Fruit fly (Drosophila melanogaster): ENCODE measurements around the gene Nmdar2.

Nmdar2 gene

DNA sequence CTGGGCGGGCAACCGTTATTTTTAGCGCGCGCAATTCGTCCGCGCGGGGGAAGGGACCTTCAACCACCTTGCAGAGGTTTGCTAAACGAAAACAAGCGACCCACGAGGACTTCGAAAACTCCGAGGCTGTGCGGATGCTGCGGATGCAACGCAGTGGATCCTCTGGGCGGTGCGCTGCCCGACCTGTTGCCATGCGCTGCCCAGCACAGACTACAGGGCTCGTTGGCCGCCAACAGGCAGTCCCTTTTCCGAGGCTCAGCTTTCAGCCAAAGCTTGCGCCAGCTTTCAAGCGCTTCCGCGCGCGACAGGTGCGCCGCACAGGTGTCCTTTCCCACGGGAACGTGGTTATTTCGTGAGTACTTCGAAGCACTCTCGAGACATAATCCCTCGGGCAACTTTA is 31.2 kb downstream of the Nmdar2 start:
- TF ChIP-seq CG8478 (optimal IDR thresholded peaks at IDR 0.05) (no peak), Dll (optimal IDR thresholded peaks at IDR 0.05) (no peak), usp (GFP tag; optimal IDR thresholded peaks at IDR 0.05) (no peak), pan (optimal IDR thresholded peaks at IDR 0.05) (no peak), psq (optimal IDR thresholded peaks at IDR 0.05) (no peak), EcR (GFP tag; optimal IDR thresholded peaks at IDR 0.05) (no peak)

DNA sequence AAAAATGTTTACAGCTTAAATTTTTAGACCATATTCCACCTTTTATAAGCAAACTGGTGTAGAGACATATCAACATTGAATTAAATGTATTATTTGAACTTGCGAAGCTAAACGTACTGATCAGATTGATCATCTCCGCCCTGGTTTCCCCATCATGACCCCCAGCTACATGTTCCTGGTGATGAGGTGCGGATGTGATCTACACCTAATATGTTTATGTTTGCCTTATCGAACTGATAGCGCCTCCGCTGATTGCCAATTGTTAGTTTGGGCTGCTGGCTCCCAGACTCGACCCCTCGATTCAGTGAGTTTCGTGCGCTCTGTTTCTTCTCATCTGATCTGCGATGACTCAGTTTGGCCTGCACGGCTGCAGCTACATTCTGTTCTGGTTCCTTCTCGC is 35.4 kb downstream of the Nmdar2 start, which contains the start of gene CG14780:
Gene CG14780, plus strand, starts transcription at position 301 of the 400 bp plus-strand sequence.
- TF ChIP-seq CG8478 (optimal IDR thresholded peaks at IDR 0.05) (no peak), EcR (GFP tag; optimal IDR thresholded peaks at IDR 0.05) (no peak), usp (GFP tag; optimal IDR thresholded peaks at IDR 0.05) (no peak), psq (optimal IDR thresholded peaks at IDR 0.05) (no peak), pan (optimal IDR thresholded peaks at IDR 0.05) (no peak), Dll (optimal IDR thresholded peaks at IDR 0.05) (no peak)

- TF ChIP-seq EcR (GFP tag; optimal IDR thresholded peaks at IDR 0.05) (no peak), psq (optimal IDR thresholded peaks at IDR 0.05) (no peak), usp (GFP tag; optimal IDR thresholded peaks at IDR 0.05) (no peak), pan (optimal IDR thresholded peaks at IDR 0.05) (no peak), CG8478 (optimal IDR thresholded peaks at IDR 0.05) (no peak), Dll (optimal IDR thresholded peaks at IDR 0.05) (no peak)
Measured at dm6 chrX:1470562-1470961, 37.0 kb downstream of the Nmdar2 start, which contains the start of gene pck. pck (plus strand) TSS chrX:1470666.

DNA sequence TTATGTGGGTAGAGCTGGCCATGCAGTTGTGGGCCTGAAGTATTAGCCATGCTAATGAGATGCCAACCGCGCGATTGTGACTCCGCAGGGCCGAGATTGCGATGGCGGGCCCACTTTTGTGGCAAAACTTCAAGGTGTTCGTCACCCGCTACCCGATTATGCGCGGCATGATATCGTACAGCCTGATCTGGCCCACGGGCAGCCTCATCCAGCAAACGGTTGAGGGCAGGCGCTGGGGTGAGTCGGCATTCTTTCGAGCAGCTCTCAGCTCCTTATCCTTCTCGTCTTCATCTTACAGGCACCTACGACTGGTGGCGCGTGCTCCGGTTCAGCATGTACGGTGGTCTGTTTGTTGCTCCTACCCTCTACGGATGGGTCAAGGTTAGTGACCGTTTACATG is 37.9 kb downstream of the Nmdar2 start, which contains the start of gene CG32808:
Gene CG32808, minus strand, starts transcription at position 101 of the 400 bp plus-strand sequence.
- TF ChIP-seq EcR (GFP tag; optimal IDR thresholded peaks at IDR 0.05), result no peak
- no peak for TF ChIP-seq Dll (optimal IDR thresholded peaks at IDR 0.05)
- no peak for TF ChIP-seq usp (GFP tag; optimal IDR thresholded peaks at IDR 0.05)
- TF ChIP-seq psq (optimal IDR thresholded peaks at IDR 0.05), result no peak
- no peak for TF ChIP-seq pan (optimal IDR thresholded peaks at IDR 0.05)
- TF ChIP-seq CG8478 (optimal IDR thresholded peaks at IDR 0.05), result no peak

dm6 chrX:1467382-1467592 is 40.3 kb downstream of the Nmdar2 start, which contains the start of gene CG14778:
CG14778 (plus strand) TSS chrX:1467493.
- TF ChIP-seq pan (optimal IDR thresholded peaks at IDR 0.05) (no peak), CG8478 (optimal IDR thresholded peaks at IDR 0.05) (no peak), Dll (optimal IDR thresholded peaks at IDR 0.05) (no peak), EcR (GFP tag; optimal IDR thresholded peaks at IDR 0.05) (no peak), usp (GFP tag; optimal IDR thresholded peaks at IDR 0.05) (no peak), psq (optimal IDR thresholded peaks at IDR 0.05) (no peak)

- TF ChIP-seq psq (optimal IDR thresholded peaks at IDR 0.05), result no peak
- peak; percentile 53 for TF ChIP-seq Dll (optimal IDR thresholded peaks at IDR 0.05)
- TF ChIP-seq EcR (GFP tag; optimal IDR thresholded peaks at IDR 0.05), result no peak
- TF ChIP-seq pan (optimal IDR thresholded peaks at IDR 0.05), result no peak
- no peak for TF ChIP-seq CG8478 (optimal IDR thresholded peaks at IDR 0.05)
- no peak for TF ChIP-seq usp (GFP tag; optimal IDR thresholded peaks at IDR 0.05)
Measured at dm6 chrX:1466505-1467381, 40.9 kb downstream of the Nmdar2 start.

DNA sequence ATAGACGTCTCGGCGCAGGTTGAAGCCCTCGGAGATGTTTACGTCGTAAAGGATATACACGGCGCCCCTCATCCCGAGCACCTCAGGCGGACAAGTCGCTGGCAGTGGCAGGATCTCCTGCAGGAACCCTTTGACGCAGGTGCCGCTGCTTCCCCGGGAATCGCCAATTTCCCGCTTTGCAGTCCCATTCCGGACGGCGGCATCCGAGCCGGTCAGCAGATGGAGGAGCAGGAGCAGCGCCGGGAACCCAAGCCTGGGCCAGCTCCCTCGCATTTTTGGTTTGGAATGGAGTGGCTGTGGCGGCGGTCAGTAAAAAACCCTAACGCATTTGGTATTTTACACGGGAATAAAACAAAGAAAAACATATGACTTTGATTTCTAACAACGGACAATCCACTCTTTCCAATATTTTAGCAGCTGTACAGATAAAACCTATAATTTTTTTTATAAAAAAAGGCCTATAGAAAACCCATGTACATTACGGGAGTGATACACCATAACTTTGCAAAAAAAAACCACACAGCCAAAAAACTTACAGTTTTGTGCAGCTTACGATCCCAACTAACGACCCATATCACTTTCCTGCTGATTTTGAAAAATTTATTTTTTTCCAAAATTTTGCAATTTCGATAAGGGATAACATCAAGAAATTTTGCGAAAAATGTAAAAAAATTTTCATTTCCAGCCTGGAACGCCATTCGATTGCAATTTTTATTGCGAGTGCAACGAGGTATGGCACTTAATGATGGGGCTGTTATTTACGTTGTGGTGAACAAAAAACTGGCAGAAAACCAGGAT is 41.7 kb downstream of the Nmdar2 start, which contains the start of the genes O-fut2 and CG14777:
Gene O-fut2, minus strand, starts transcription at position 290 of the 798 bp plus-strand sequence.
Gene CG14777, plus strand, starts transcription at position 428 of the 798 bp plus-strand sequence.
- TF ChIP-seq EcR (GFP tag; optimal IDR thresholded peaks at IDR 0.05) (no peak), psq (optimal IDR thresholded peaks at IDR 0.05) (no peak)

DNA sequence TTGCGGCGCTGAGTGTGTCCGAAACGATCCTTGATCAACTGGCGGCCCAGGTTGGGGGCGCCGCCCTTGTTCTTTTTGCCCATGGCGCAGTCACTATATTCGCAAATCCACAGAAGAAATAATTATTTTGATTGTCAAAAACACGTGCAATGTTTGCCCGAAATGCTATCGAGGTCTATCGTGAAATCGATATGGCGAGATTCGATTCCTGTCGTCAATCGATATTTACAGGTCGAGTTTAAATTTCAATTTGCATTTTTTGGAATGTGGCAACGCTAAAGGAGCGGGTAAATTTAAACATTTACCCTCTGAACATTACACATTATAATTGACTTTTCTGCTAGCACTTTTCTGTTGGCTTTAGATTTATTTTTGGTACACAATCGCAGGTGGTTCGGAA is 43.6 kb downstream of the Nmdar2 start, which contains the start of gene Ns3:
Gene Ns3, minus strand, starts transcription at position 188 of the 400 bp plus-strand sequence.
- no peak for TF ChIP-seq CG8478 (optimal IDR thresholded peaks at IDR 0.05)
- no peak for TF ChIP-seq Dll (optimal IDR thresholded peaks at IDR 0.05)
- TF ChIP-seq usp (GFP tag; optimal IDR thresholded peaks at IDR 0.05), result no peak
- TF ChIP-seq EcR (GFP tag; optimal IDR thresholded peaks at IDR 0.05), result no peak
- TF ChIP-seq pan (optimal IDR thresholded peaks at IDR 0.05), result no peak
- TF ChIP-seq psq (optimal IDR thresholded peaks at IDR 0.05), result no peak

DNA sequence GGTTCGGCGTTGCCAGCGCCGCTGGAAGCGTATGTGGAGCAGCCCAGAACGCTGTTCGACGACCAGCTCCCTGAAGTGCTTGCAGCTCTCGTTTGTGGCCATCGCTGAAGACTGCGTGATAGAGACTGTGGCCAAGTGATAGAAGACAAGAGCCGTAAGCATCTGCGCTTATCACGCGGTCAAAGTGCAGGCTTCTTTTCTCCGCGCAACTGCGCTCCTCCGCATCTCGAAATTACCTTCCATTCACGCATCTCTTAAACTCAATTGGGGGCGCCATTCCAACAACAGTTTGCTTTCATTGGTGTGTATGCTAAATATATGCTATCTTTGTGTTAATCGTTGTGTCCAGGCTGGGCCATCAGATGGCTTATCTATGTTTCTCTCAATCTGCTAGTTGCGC is 46.1 kb downstream of the Nmdar2 start, which contains the start of gene CG14787:
Gene CG14787, minus strand, starts transcription at position 133 of the 400 bp plus-strand sequence.
- TF ChIP-seq EcR (GFP tag; optimal IDR thresholded peaks at IDR 0.05) (no peak), CG8478 (optimal IDR thresholded peaks at IDR 0.05) (no peak), psq (optimal IDR thresholded peaks at IDR 0.05) (no peak), Dll (optimal IDR thresholded peaks at IDR 0.05) (no peak), usp (GFP tag; optimal IDR thresholded peaks at IDR 0.05) (no peak), pan (optimal IDR thresholded peaks at IDR 0.05) (no peak)

- no peak for TF ChIP-seq psq (optimal IDR thresholded peaks at IDR 0.05)
- no peak for TF ChIP-seq EcR (GFP tag; optimal IDR thresholded peaks at IDR 0.05)
- TF ChIP-seq Dll (optimal IDR thresholded peaks at IDR 0.05), result no peak
- TF ChIP-seq pan (optimal IDR thresholded peaks at IDR 0.05), result no peak
- TF ChIP-seq usp (GFP tag; optimal IDR thresholded peaks at IDR 0.05), result no peak
- TF ChIP-seq CG8478 (optimal IDR thresholded peaks at IDR 0.05), result no peak
Measured at dm6 chrX:1460278-1460872, 47.2 kb downstream of the Nmdar2 start, which contains the start of gene Lrpprc2. Lrpprc2 (minus strand) TSS chrX:1460617.

- TF ChIP-seq CG8478 (optimal IDR thresholded peaks at IDR 0.05), result no peak
- no peak for TF ChIP-seq pan (optimal IDR thresholded peaks at IDR 0.05)
- TF ChIP-seq Dll (optimal IDR thresholded peaks at IDR 0.05), result no peak
- no peak for TF ChIP-seq usp (GFP tag; optimal IDR thresholded peaks at IDR 0.05)
- no peak for TF ChIP-seq EcR (GFP tag; optimal IDR thresholded peaks at IDR 0.05)
- TF ChIP-seq psq (optimal IDR thresholded peaks at IDR 0.05), result no peak
Measured at dm6 chrX:1456954-1457353, 50.7 kb downstream of the Nmdar2 start, which contains the start of gene CG14785. CG14785 (minus strand) TSS chrX:1457054.
